Comparison of ENCODE assay signal across 1 fruit fly cellular context in genomic region chr2L:14552819-14553218, dm6.
A peak's percentile ranks its signal among the peaks of the same experiment; 100 is the strongest.
TF ChIP-seq lines count a peak whose summit lies in the region.

No protein-coding gene starts in this region.

TF ChIP-seq in whole organism, embryonic, 481 proteins besides CTCF, POLR2A, EP300 and RAD21 (continued from another document):
- no peak for TF ChIP-seq CG4404 (GFP tag; IDR thresholded peaks at IDR 0.05; lab: Robert Waterston, UW)
- TF ChIP-seq CG17612 (GFP tag; IDR thresholded peaks at IDR 0.05; lab: Robert Waterston, UW): no peak
- TF ChIP-seq YL-1 (GFP tag; optimal IDR thresholded peaks at IDR 0.05; lab: Kevin White, UChicago): no peak
- TF ChIP-seq CG17361 (GFP tag; IDR thresholded peaks at IDR 0.05; lab: Robert Waterston, UW): no peak
- no peak for TF ChIP-seq pan (optimal IDR thresholded peaks at IDR 0.05; lab: Kevin White, UChicago)
- TF ChIP-seq pan (GFP tag; optimal IDR thresholded peaks at IDR 0.05 in 1 of 2, IDR thresholded peaks at IDR 0.05 in 1 of 2): peak in 1 of 2 experiments; percentile 22
- no peak for TF ChIP-seq CG15479 (GFP tag; optimal IDR thresholded peaks at IDR 0.05; lab: Kevin White, UChicago)
- no peak for TF ChIP-seq Bteb2 (GFP tag; optimal IDR thresholded peaks at IDR 0.05; lab: Kevin White, UChicago)
- no peak for TF ChIP-seq CG12219 (GFP tag; optimal IDR thresholded peaks at IDR 0.05; lab: Kevin White, UChicago)
- TF ChIP-seq CG9817 (tag; optimal IDR thresholded peaks at IDR 0.05; lab: Kevin White, UChicago): no peak
- no peak for TF ChIP-seq pnt (GFP tag; optimal IDR thresholded peaks at IDR 0.05; lab: Kevin White, UChicago)
- 0 out of 2 replicates have a peak, but pooled peaks have one; percentile 14 for TF ChIP-seq HLH3B (GFP tag; IDR thresholded peaks at IDR 0.05; lab: Robert Waterston, UW)
- TF ChIP-seq CG9437 (GFP tag; optimal IDR thresholded peaks at IDR 0.05; lab: Kevin White, UChicago): no peak
- TF ChIP-seq wdn (GFP tag; IDR thresholded peaks at IDR 0.05; lab: Robert Waterston, UW): no peak
- no peak for TF ChIP-seq seq (GFP tag; IDR thresholded peaks at IDR 0.05; lab: Robert Waterston, UW)
- TF ChIP-seq hth (optimal IDR thresholded peaks at IDR 0.05; lab: Kevin White, UChicago): no peak
- no peak for TF ChIP-seq Dbx (GFP tag; IDR thresholded peaks at IDR 0.05; lab: Robert Waterston, UW)
- TF ChIP-seq CG14441 (GFP tag; IDR thresholded peaks at IDR 0.05; lab: Robert Waterston, UW): no peak
- no peak for TF ChIP-seq so (GFP tag; IDR thresholded peaks at IDR 0.05; lab: Robert Waterston, UW)
- TF ChIP-seq ttk (GFP tag; IDR thresholded peaks at IDR 0.05; lab: Robert Waterston, UW): no peak
- TF ChIP-seq CG7963 (GFP tag; IDR thresholded peaks at IDR 0.05; lab: Robert Waterston, UW; ENCODE audit: partially characterized antibody): no peak
- TF ChIP-seq CG9215 (GFP tag; IDR thresholded peaks at IDR 0.05; lab: Robert Waterston, UW): no peak
- TF ChIP-seq sima (GFP tag; optimal IDR thresholded peaks at IDR 0.05; lab: Kevin White, UChicago): no peak
- TF ChIP-seq CG11456 (GFP tag; IDR thresholded peaks at IDR 0.05; lab: Robert Waterston, UW): 0 out of 3 replicates have a peak, but pooled peaks have one; percentile 19
- 0 out of 3 replicates have a peak, but pooled peaks have one; percentile 7 for TF ChIP-seq CG11560 (tag; IDR thresholded peaks at IDR 0.05; lab: Robert Waterston, UW)
- TF ChIP-seq ftz-f1 (GFP tag; optimal IDR thresholded peaks at IDR 0.05; lab: Kevin White, UChicago): no peak
- no peak for TF ChIP-seq Bgb (GFP tag; IDR thresholded peaks at IDR 0.05; lab: Robert Waterston, UW; ENCODE audit: partially characterized antibody)
- no peak for TF ChIP-seq CG18599 (GFP tag; optimal IDR thresholded peaks at IDR 0.05; lab: Kevin White, UChicago)
- no peak for TF ChIP-seq Ravus (GFP tag; IDR thresholded peaks at IDR 0.05; lab: Robert Waterston, UW)
- TF ChIP-seq CG17385 (GFP tag; optimal IDR thresholded peaks at IDR 0.05; lab: Kevin White, UChicago): no peak
- no peak for TF ChIP-seq Rx (GFP tag; IDR thresholded peaks at IDR 0.05; lab: Robert Waterston, UW)
- no peak for TF ChIP-seq zfh1 (GFP tag; IDR thresholded peaks at IDR 0.05; lab: Robert Waterston, UW)
- TF ChIP-seq CG34224 (GFP tag; IDR thresholded peaks at IDR 0.05; lab: Robert Waterston, UW; ENCODE audit: partially characterized antibody): no peak
- TF ChIP-seq CG43689 (GFP tag; IDR thresholded peaks at IDR 0.05; lab: Robert Waterston, UW): no peak
- peak; percentile 54 for TF ChIP-seq Med (GFP tag; lab: Kevin White, UChicago)
- no peak for TF ChIP-seq wor (GFP tag; IDR thresholded peaks at IDR 0.05; lab: Robert Waterston, UW)
- no peak for TF ChIP-seq mam (GFP tag; optimal IDR thresholded peaks at IDR 0.05; lab: Kevin White, UChicago)
- no peak for TF ChIP-seq ham (GFP tag; IDR thresholded peaks at IDR 0.05; lab: Robert Waterston, UW)
- no peak for TF ChIP-seq nerfin-2 (GFP tag; IDR thresholded peaks at IDR 0.05; lab: Robert Waterston, UW; ENCODE audit: partially characterized antibody)
- TF ChIP-seq abd-A (tag; optimal IDR thresholded peaks at IDR 0.05; lab: Kevin White, UChicago): no peak
- TF ChIP-seq CG17802 (tag; optimal IDR thresholded peaks at IDR 0.05; lab: Kevin White, UChicago): no peak
- TF ChIP-seq chinmo (GFP tag; IDR thresholded peaks at IDR 0.05; lab: Robert Waterston, UW; ENCODE audit: partially characterized antibody): 0 out of 4 replicates have a peak, but pooled peaks have one; percentile 60
- no peak for TF ChIP-seq nom (GFP tag; optimal IDR thresholded peaks at IDR 0.05; lab: Kevin White, UChicago)
- no peak for TF ChIP-seq CG32772 (GFP tag; IDR thresholded peaks at IDR 0.05; lab: Robert Waterston, UW)
- no peak for TF ChIP-seq caup (GFP tag; optimal IDR thresholded peaks at IDR 0.05; lab: Kevin White, UChicago; ENCODE audit: severe bottlenecking)
- no peak for TF ChIP-seq CG7928 (GFP tag; optimal IDR thresholded peaks at IDR 0.05; lab: Kevin White, UChicago)
- no peak for TF ChIP-seq emc (GFP tag; optimal IDR thresholded peaks at IDR 0.05; lab: Kevin White, UChicago)
- TF ChIP-seq fru (optimal IDR thresholded peaks at IDR 0.05; lab: Kevin White, UChicago): no peak
- TF ChIP-seq Hey (tag; optimal IDR thresholded peaks at IDR 0.05; lab: Kevin White, UChicago): peak; percentile 15
- TF ChIP-seq crol (GFP tag; IDR thresholded peaks at IDR 0.05; lab: Robert Waterston, UW): peak; percentile 59; the same call in 1 of the 2 replicates
- no peak for TF ChIP-seq peb (GFP tag; IDR thresholded peaks at IDR 0.05; lab: Robert Waterston, UW)
- TF ChIP-seq D19B (GFP tag; optimal IDR thresholded peaks at IDR 0.05; lab: Kevin White, UChicago): no peak
- TF ChIP-seq gem (tag; optimal IDR thresholded peaks at IDR 0.05; lab: Kevin White, UChicago): no peak
- peak; percentile 23; the same call in 1 of the 2 replicates for TF ChIP-seq CG17328 (GFP tag; IDR thresholded peaks at IDR 0.05; lab: Robert Waterston, UW)
- no peak for TF ChIP-seq Sin3A (optimal IDR thresholded peaks at IDR 0.05; lab: Kevin White, UChicago)
- TF ChIP-seq CG11695 (GFP tag; IDR thresholded peaks at IDR 0.05; lab: Robert Waterston, UW): no peak
- TF ChIP-seq sens (GFP tag; lab: Kevin White, UChicago): peak; percentile 24
- TF ChIP-seq CG13287 (GFP tag; IDR thresholded peaks at IDR 0.05; lab: Robert Waterston, UW; ENCODE audit: partially characterized antibody): no peak
- TF ChIP-seq CG3726 (GFP tag; IDR thresholded peaks at IDR 0.05; lab: Robert Waterston, UW): no peak
- no peak for TF ChIP-seq CG10654 (GFP tag; optimal IDR thresholded peaks at IDR 0.05; lab: Kevin White, UChicago)
- no peak for TF ChIP-seq row (GFP tag; IDR thresholded peaks at IDR 0.05; lab: Robert Waterston, UW)
- TF ChIP-seq disco-r (GFP tag; optimal IDR thresholded peaks at IDR 0.05; lab: Kevin White, UChicago): no peak
- no peak for TF ChIP-seq CG2116 (GFP tag; optimal IDR thresholded peaks at IDR 0.05; lab: Kevin White, UChicago)
